Worm (Caenorhabditis elegans) whole organism, L3 larva: ENCODE results near the gene K09B3.1.

ENCODE experiments used
- aly-2 ChIP-seq: fragments of 150-350 bp; optimal IDR thresholded peaks from 2 replicates; lab custom pipeline; 2014; ENCODE audit warnings: missing biosample characterization, missing genetic modification characterization
- ceh-82 ChIP-seq: fragments of 150-350 bp; optimal IDR thresholded peaks from 2 replicates; lab custom pipeline; 2014; ENCODE audit warnings: missing biosample characterization, missing genetic modification characterization
- fos-1 ChIP-seq: fragments of 150-350 bp; optimal IDR thresholded peaks from 2 replicates; lab custom pipeline; 2014; ENCODE audit warnings: missing biosample characterization, missing genetic modification characterization
- lin-15B ChIP-seq: fragments of 150-350 bp; optimal IDR thresholded peaks from 2 replicates; lab custom pipeline; 2014; ENCODE audit warnings: missing biosample characterization, missing genetic modification characterization
- lin-39 ChIP-seq: fragments of 150-350 bp; optimal IDR thresholded peaks from 2 replicates; lab custom pipeline; 2018; ENCODE audit warnings: missing biosample characterization, missing genetic modification reagents, missing genetic modification characterization
- mdl-1 ChIP-seq: fragments of 150-350 bp; optimal IDR thresholded peaks from 2 replicates; lab custom pipeline; 2014; ENCODE audit warnings: missing biosample characterization, missing genetic modification characterization
- nhr-11 ChIP-seq: fragments of 150-350 bp; optimal IDR thresholded peaks from 2 replicates; lab custom pipeline; 2014; ENCODE audit warnings: missing biosample characterization, missing genetic modification characterization
- nhr-12 ChIP-seq: fragments of 150-350 bp; optimal IDR thresholded peaks from 2 replicates; lab custom pipeline; 2014; ENCODE audit warnings: missing biosample characterization, missing genetic modification characterization
- nhr-237 ChIP-seq: fragments of 150-350 bp; optimal IDR thresholded peaks from 2 replicates; lab custom pipeline; 2014; ENCODE audit warnings: missing biosample characterization, missing genetic modification characterization
- nhr-28 ChIP-seq: fragments of 150-350 bp; optimal IDR thresholded peaks from 2 replicates; lab custom pipeline; 2014; ENCODE audit warnings: missing biosample characterization, missing genetic modification characterization
- nhr-77 ChIP-seq: fragments of 150-350 bp; optimal IDR thresholded peaks from 2 replicates; lab custom pipeline; 2014; ENCODE audit warnings: missing biosample characterization, missing genetic modification characterization
- pha-4 ChIP-seq: fragments of 150-350 bp; optimal IDR thresholded peaks from 2 replicates; lab custom pipeline; 2014; ENCODE audit warnings: missing biosample characterization, missing genetic modification reagents, missing genetic modification characterization
- sea-2 ChIP-seq: fragments of 150-350 bp; sonication (generic microtip); optimal IDR thresholded peaks from 4 replicates; lab custom pipeline; 2014; ENCODE audit warnings: missing biosample characterization, missing genetic modification reagents, missing genetic modification characterization

- TF ChIP-seq ceh-82 (no peak), nhr-237 (tag; lab: Kevin White, UChicago) (no peak), pha-4 (tag; lab: Kevin White, UChicago) (no peak), fos-1 (tag; lab: Kevin White, UChicago) (no peak), aly-2 (no peak), nhr-28 (no peak), sea-2 (GFP tag; lab: Kevin White, UChicago) (no peak), nhr-77 (tag; lab: Kevin White, UChicago) (no peak), nhr-12 (tag; lab: Kevin White, UChicago) (no peak), nhr-11 (tag; lab: Kevin White, UChicago) (no peak), lin-39 (tag; lab: Kevin White, UChicago) (no peak), mdl-1 (tag; lab: Kevin White, UChicago) (no peak), lin-15B (tag; lab: Kevin White, UChicago) (no peak)
Observed at ce11 chrIV:3844584-3844983, 50.0 kb downstream of the K09B3.1 start.
